Fruit fly (Drosophila melanogaster) whole organism, embryonic: Measurements from ENCODE around the gene CG17362.
A peak's percentile ranks its signal among the peaks of the same experiment; 100 is the strongest.

Source experiments
- Asciz ChIP-seq: fragments of 200-800 bp; sonication (Bioruptor generic); optimal IDR thresholded peaks from 2 replicates; lab custom pipeline; 2017; ENCODE audit warnings: missing biosample characterization, mild to moderate bottlenecking, missing genetic modification characterization, missing genetic modification reagents
- CG10543 ChIP-seq: fragments of 200-800 bp; sonication (Bioruptor generic); optimal IDR thresholded peaks from 3 replicates; lab custom pipeline; 2017; ENCODE audit warnings: missing biosample characterization, mild to moderate bottlenecking, missing genetic modification characterization, moderate library complexity
- CG10654 ChIP-seq: fragments of 200-800 bp; sonication (Bioruptor generic); optimal IDR thresholded peaks from 2 replicates; lab custom pipeline; 2016; ENCODE audit warnings: missing biosample characterization, missing genetic modification characterization
- CG11504 ChIP-seq: fragments of 200-800 bp; sonication (Bioruptor generic); optimal IDR thresholded peaks from 3 replicates; lab custom pipeline; 2019; ENCODE audit warnings: missing biosample characterization, mild to moderate bottlenecking, missing genetic modification characterization, moderate library complexity
- CG1233 ChIP-seq: fragments of 200-800 bp; sonication (Bioruptor generic); optimal IDR thresholded peaks from 4 replicates; lab custom pipeline; 2018; ENCODE audit warnings: missing biosample characterization, mild to moderate bottlenecking, missing genetic modification characterization
- CG13775 ChIP-seq: fragments of 200-800 bp; sonication (Bioruptor generic); optimal IDR thresholded peaks from 3 replicates; lab custom pipeline; 2017; ENCODE audit warnings: missing biosample characterization, mild to moderate bottlenecking, missing genetic modification characterization
- CG14667 ChIP-seq: fragments of 200-800 bp; sonication (Bioruptor generic); IDR thresholded peaks from 2 replicates; pipeline ENCODE4 v1.3.6; 2022; ENCODE audit warnings: missing biosample characterization, missing genetic modification characterization
- CG14965 ChIP-seq: fragments of 200-800 bp; sonication (Bioruptor generic); optimal IDR thresholded peaks from 2 replicates; lab custom pipeline; 2016; ENCODE audit warnings: missing biosample characterization, missing genetic modification characterization, borderline replicate concordance
- CG15073 ChIP-seq: fragments of 200-800 bp; sonication (Bioruptor generic); optimal IDR thresholded peaks from 2 replicates; lab custom pipeline; 2016; ENCODE audit warnings: missing biosample characterization, missing genetic modification characterization
- CG15269 ChIP-seq: fragments of 200-800 bp; sonication (Bioruptor generic); optimal IDR thresholded peaks from 2 replicates; lab custom pipeline; 2018; ENCODE audit warnings: missing biosample characterization, mild to moderate bottlenecking, missing genetic modification characterization, moderate library complexity
- CG15601 ChIP-seq: fragments of 200-800 bp; sonication (Bioruptor generic); optimal IDR thresholded peaks from 3 replicates; lab custom pipeline; 2019; ENCODE audit warnings: missing biosample characterization, mild to moderate bottlenecking, missing genetic modification characterization, moderate library complexity
- CG1602 ChIP-seq: fragments of 200-800 bp; sonication (Bioruptor generic); optimal IDR thresholded peaks from 3 replicates; lab custom pipeline; 2016; ENCODE audit warnings: missing biosample characterization, missing genetic modification characterization
- CG16815 ChIP-seq: fragments of 200-800 bp; sonication (Bioruptor generic); optimal IDR thresholded peaks from 3 replicates; lab custom pipeline; 2017; ENCODE audit warnings: missing biosample characterization, mild to moderate bottlenecking, missing genetic modification characterization
- CG3065 ChIP-seq: fragments of 200-800 bp; sonication (Bioruptor generic); optimal IDR thresholded peaks from 2 replicates; lab custom pipeline; 2016; ENCODE audit warnings: missing biosample characterization, missing genetic modification characterization
- CG32772 ChIP-seq: fragments of 200-800 bp; sonication (Bioruptor generic); IDR thresholded peaks from 2 replicates; pipeline ENCODE4 v1.3.6; 2022; ENCODE audit warnings: missing biosample characterization, missing genetic modification characterization
- CG3407 ChIP-seq: fragments of 200-800 bp; sonication (Bioruptor generic); optimal IDR thresholded peaks from 2 replicates; lab custom pipeline; 2018; ENCODE audit warnings: missing biosample characterization, mild to moderate bottlenecking, missing genetic modification characterization
- CG3838 ChIP-seq: fragments of 200-800 bp; sonication (Bioruptor generic); optimal IDR thresholded peaks from 3 replicates; lab custom pipeline; 2016; ENCODE audit warnings: missing biosample characterization, missing genetic modification characterization
- CG7357 ChIP-seq: fragments of 200-800 bp; sonication (Bioruptor generic); IDR thresholded peaks from 3 replicates; pipeline ENCODE4 v1.3.6; 2022; ENCODE audit warnings: missing biosample characterization, missing genetic modification characterization
- CG7372 ChIP-seq: fragments of 200-800 bp; sonication (Bioruptor generic); IDR thresholded peaks from 2 replicates; pipeline ENCODE4 v1.3.6; 2022; ENCODE audit warnings: missing biosample characterization, missing genetic modification characterization
- CG8359 ChIP-seq: fragments of 200-800 bp; sonication (Bioruptor generic); optimal IDR thresholded peaks from 2 replicates; lab custom pipeline; 2017; ENCODE audit warnings: missing biosample characterization, mild to moderate bottlenecking, missing genetic modification characterization, borderline replicate concordance
- CTCF ChIP-seq: fragments of 200-800 bp; sonication (Bioruptor generic); optimal IDR thresholded peaks from 2 replicates; lab custom pipeline; 2017; ENCODE audit warnings: missing biosample characterization, mild to moderate bottlenecking, missing genetic modification characterization, moderate library complexity
- Dp ChIP-seq: fragments of 200-800 bp; sonication (Bioruptor generic); optimal IDR thresholded peaks from 2 replicates; lab custom pipeline; 2018; ENCODE audit warnings: missing biosample characterization, mild to moderate bottlenecking, missing genetic modification characterization, moderate library complexity
- Fer2 ChIP-seq: fragments of 200-800 bp; sonication (Bioruptor generic); optimal IDR thresholded peaks from 2 replicates; lab custom pipeline; 2018; ENCODE audit warnings: missing biosample characterization, mild to moderate bottlenecking, missing genetic modification characterization, moderate library complexity
- HmgD ChIP-seq: fragments of 200-800 bp; sonication (Bioruptor generic); optimal IDR thresholded peaks from 3 replicates; lab custom pipeline; 2016; ENCODE audit warnings: missing biosample characterization, missing genetic modification characterization
- Hsf ChIP-seq: fragments of 200-800 bp; sonication (Bioruptor generic); optimal IDR thresholded peaks from 3 replicates; lab custom pipeline; 2016; ENCODE audit warnings: missing biosample characterization, missing genetic modification characterization
- Jarid2 ChIP-seq: fragments of 200-800 bp; sonication (Bioruptor generic); optimal IDR thresholded peaks from 3 replicates; lab custom pipeline; 2017; ENCODE audit warnings: mild to moderate bottlenecking, missing biosample characterization, missing genetic modification reagents, missing genetic modification characterization
- Mes4 ChIP-seq: fragments of 200-800 bp; sonication (Bioruptor generic); optimal IDR thresholded peaks from 2 replicates; lab custom pipeline; 2016; ENCODE audit warnings: missing biosample characterization, missing genetic modification characterization
- PHDP ChIP-seq: fragments of 200-800 bp; sonication (Bioruptor generic); optimal IDR thresholded peaks from 3 replicates; lab custom pipeline; 2018; ENCODE audit warnings: missing biosample characterization, mild to moderate bottlenecking, missing genetic modification characterization, moderate library complexity
- Ravus ChIP-seq: fragments of 200-800 bp; sonication (Bioruptor generic); IDR thresholded peaks from 2 replicates; pipeline ENCODE4 v1.3.6; 2022; ENCODE audit warnings: missing biosample characterization, missing genetic modification characterization
- Rfx ChIP-seq: fragments of 200-800 bp; sonication (Bioruptor generic); IDR thresholded peaks from 2 replicates; pipeline ENCODE4 v1.3.6; 2022; ENCODE audit warnings: missing biosample characterization, missing genetic modification characterization
- Taf1 ChIP-seq: fragments of 200-800 bp; sonication (Bioruptor generic); IDR thresholded peaks from 2 replicates; pipeline ENCODE4 v1.3.6; 2022; ENCODE audit warnings: missing biosample characterization, missing genetic modification characterization
- Trl ChIP-seq, 3 experiments: fragments of >200 bp in 2 of 3; fragments of 200-800 bp in 1 of 3; sonication (Bioruptor generic) in 1 of 3; optimal IDR thresholded peaks; 2 replicates in 1 of 3; 3 replicates in 2 of 3; lab custom pipeline; 2016 to 2017; ENCODE audit warnings: missing biosample characterization in 1 of 3, missing genetic modification characterization in 1 of 3
- ab ChIP-seq: fragments of 200-800 bp; sonication (Bioruptor generic); optimal IDR thresholded peaks from 2 replicates; lab custom pipeline; 2016; ENCODE audit warnings: missing biosample characterization, missing genetic modification characterization
- bigmax ChIP-seq: fragments of 200-800 bp; sonication (Bioruptor generic); optimal IDR thresholded peaks from 2 replicates; lab custom pipeline; 2018; ENCODE audit warnings: missing biosample characterization, mild to moderate bottlenecking, missing genetic modification characterization
- caup ChIP-seq: fragments of 200-800 bp; sonication (Bioruptor generic); optimal IDR thresholded peaks from 3 replicates; lab custom pipeline; 2017; ENCODE audit warnings: missing biosample characterization, mild to moderate bottlenecking, missing genetic modification characterization, moderate library complexity; ENCODE audit not compliant: severe bottlenecking
- dan ChIP-seq: fragments of 200-800 bp; sonication (Bioruptor generic); IDR thresholded peaks from 2 replicates; pipeline ENCODE4 v1.3.6; 2022; ENCODE audit warnings: missing biosample characterization, missing genetic modification characterization
- fd102C ChIP-seq: fragments of 200-800 bp; sonication (Bioruptor generic); optimal IDR thresholded peaks from 2 replicates; lab custom pipeline; 2018; ENCODE audit warnings: missing biosample characterization, mild to moderate bottlenecking, missing genetic modification characterization, moderate library complexity
- gro ChIP-seq: fragments of 200-800 bp; sonication (Bioruptor generic); optimal IDR thresholded peaks from 2 replicates; lab custom pipeline; 2016; ENCODE audit warnings: missing biosample characterization, missing genetic modification characterization
- gsb-n ChIP-seq: fragments of 200-800 bp; sonication (Bioruptor generic); optimal IDR thresholded peaks from 3 replicates; lab custom pipeline; 2018; ENCODE audit warnings: missing biosample characterization, mild to moderate bottlenecking, missing genetic modification characterization
- h ChIP-seq: fragments of >200 bp; optimal IDR thresholded peaks from 2 replicates; lab custom pipeline; 2017
- jing ChIP-seq: fragments of 200-800 bp; sonication (Bioruptor generic); optimal IDR thresholded peaks from 2 replicates; lab custom pipeline; 2018; ENCODE audit warnings: missing biosample characterization, mild to moderate bottlenecking, missing genetic modification characterization
- klu ChIP-seq: fragments of 200-800 bp; sonication (Bioruptor generic); IDR thresholded peaks from 2 replicates; pipeline ENCODE4 v1.3.6; 2022; ENCODE audit warnings: missing biosample characterization, missing genetic modification characterization
- lola ChIP-seq, 3 experiments: fragments of >200 bp in 2 of 3; fragments of 200-800 bp in 1 of 3; sonication (Bioruptor generic) in 1 of 3; optimal IDR thresholded peaks; 2 replicates each; lab custom pipeline; 2017 to 2019; ENCODE audit warnings: missing biosample characterization in 3 of 3, missing genetic modification characterization in 3 of 3, mild to moderate bottlenecking in 1 of 3, moderate library complexity in 1 of 3
- nom ChIP-seq: fragments of 200-800 bp; sonication (Bioruptor generic); optimal IDR thresholded peaks from 2 replicates; lab custom pipeline; 2017; ENCODE audit warnings: missing biosample characterization, missing genetic modification characterization, mild to moderate bottlenecking, moderate library complexity, missing genetic modification reagents
- pros ChIP-seq: fragments of 200-800 bp; sonication (Bioruptor generic); optimal IDR thresholded peaks from 3 replicates; lab custom pipeline; 2019; ENCODE audit warnings: missing biosample characterization, mild to moderate bottlenecking, missing genetic modification characterization, moderate library complexity
- repo ChIP-seq: fragments of 200-800 bp; sonication (Bioruptor generic); optimal IDR thresholded peaks from 2 replicates; lab custom pipeline; 2016; ENCODE audit warnings: missing biosample characterization, missing genetic modification characterization
- tio ChIP-seq: fragments of 200-800 bp; sonication (Bioruptor generic); optimal IDR thresholded peaks from 2 replicates; lab custom pipeline; 2017; ENCODE audit warnings: missing biosample characterization, missing genetic modification characterization, inconsistent platforms
- twi ChIP-seq: fragments of 200-800 bp; optimal IDR thresholded peaks from 2 replicates; lab custom pipeline; 2019; ENCODE audit warnings: missing biosample characterization, mild to moderate bottlenecking, missing genetic modification characterization, moderate library complexity
- unpg ChIP-seq: fragments of 200-800 bp; sonication (Bioruptor generic); optimal IDR thresholded peaks from 3 replicates; lab custom pipeline; 2018; ENCODE audit warnings: missing biosample characterization, mild to moderate bottlenecking, missing genetic modification characterization, moderate library complexity

CG17362 gene

dm6 chr3L:14028485-14029384 is 42.3 kb downstream of the CG17362 start, which contains the start of gene Ptip (continued):
- no peak for TF ChIP-seq Fer2 (tag; lab: Kevin White, UChicago)
- no peak for TF ChIP-seq klu (GFP tag; lab: Robert Waterston, UW)
- peak; percentile 14 for TF ChIP-seq Hsf (GFP tag; lab: Kevin White, UChicago)
- peak; percentile 6 for TF ChIP-seq HmgD (GFP tag; lab: Kevin White, UChicago)
- peak; percentile 50 for TF ChIP-seq bigmax
- no peak for TF ChIP-seq CG3407 (GFP tag; lab: Kevin White, UChicago)
- TF ChIP-seq repo (GFP tag; lab: Kevin White, UChicago): no peak
- TF ChIP-seq CG8359 (GFP tag; lab: Kevin White, UChicago): no peak
- no peak for TF ChIP-seq CG3065 (GFP tag; lab: Kevin White, UChicago)
- peak in 1 of 3 experiments; percentile 5 for TF ChIP-seq lola (GFP tag; optimal IDR thresholded peaks at IDR 0.05; lab: Kevin White, UChicago)
- peak; percentile 75 for TF ChIP-seq Rfx (GFP tag; lab: Robert Waterston, UW)
- peak; percentile 83 for TF ChIP-seq Dp (GFP tag; lab: Kevin White, UChicago)
- no peak for TF ChIP-seq ab (GFP tag; lab: Kevin White, UChicago)
- no peak for TF ChIP-seq gsb-n
- TF ChIP-seq dan: no peak
- no peak for TF ChIP-seq Trl (optimal IDR thresholded peaks at IDR 0.05; lab: Kevin White, UChicago)
- no peak for TF ChIP-seq Trl (GFP tag; optimal IDR thresholded peaks at IDR 0.05; lab: Kevin White, UChicago)
- no peak for TF ChIP-seq tio (GFP tag; lab: Kevin White, UChicago)
- no peak for TF ChIP-seq nom
- no peak for TF ChIP-seq fd102C (GFP tag; lab: Kevin White, UChicago)
- TF ChIP-seq gro: peak; percentile 55
- TF ChIP-seq CTCF (GFP tag; lab: Kevin White, UChicago): no peak
- no peak for TF ChIP-seq Taf1 (GFP tag; lab: Robert Waterston, UW)
- TF ChIP-seq CG1233 (GFP tag; lab: Kevin White, UChicago): no peak
- TF ChIP-seq h (lab: Kevin White, UChicago): no peak
- TF ChIP-seq Ravus (GFP tag; lab: Robert Waterston, UW): no peak
- no peak for TF ChIP-seq CG15269 (tag; lab: Kevin White, UChicago)
- no peak for TF ChIP-seq CG3838 (GFP tag; lab: Kevin White, UChicago)
- no peak for TF ChIP-seq CG14667 (GFP tag; lab: Robert Waterston, UW)
- TF ChIP-seq PHDP (tag; lab: Kevin White, UChicago): no peak
- no peak for TF ChIP-seq Jarid2 (GFP tag; lab: Kevin White, UChicago)
- no peak for TF ChIP-seq CG7357 (GFP tag; lab: Robert Waterston, UW)
- no peak for TF ChIP-seq CG10654 (GFP tag; lab: Kevin White, UChicago)
- TF ChIP-seq CG1602 (GFP tag; lab: Kevin White, UChicago): no peak
- TF ChIP-seq Mes4 (GFP tag; lab: Kevin White, UChicago): no peak
- no peak for TF ChIP-seq CG32772 (GFP tag; lab: Robert Waterston, UW)
- no peak for TF ChIP-seq pros
- no peak for TF ChIP-seq CG10543 (GFP tag; lab: Kevin White, UChicago)
- no peak for TF ChIP-seq twi (tag; lab: Kevin White, UChicago)
- no peak for TF ChIP-seq CG14965
- no peak for TF ChIP-seq unpg (GFP tag; lab: Kevin White, UChicago)
- TF ChIP-seq CG13775 (GFP tag; lab: Kevin White, UChicago): no peak
- TF ChIP-seq CG11504 (tag; lab: Kevin White, UChicago): no peak
- TF ChIP-seq jing (GFP tag; lab: Kevin White, UChicago): no peak
- peak; percentile 70 for TF ChIP-seq caup (GFP tag; lab: Kevin White, UChicago)
- TF ChIP-seq Asciz (GFP tag; lab: Kevin White, UChicago): no peak
- no peak for TF ChIP-seq CG15073 (GFP tag; lab: Kevin White, UChicago)
- TF ChIP-seq CG16815 (GFP tag; lab: Kevin White, UChicago): no peak
- TF ChIP-seq CG7372: no peak
- no peak for TF ChIP-seq CG15601
